Worm (Caenorhabditis elegans) whole organism, L1 larva: Measurements from ENCODE around the gene Y38H6C.25.

ENCODE experiments used
- C04F5.9 ChIP-seq: sonication (generic microtip); optimal IDR thresholded peaks from 2 replicates; lab custom pipeline; 2016; ENCODE audit warnings: missing genetic modification characterization, missing compliant biosample characterization
- C16A3.4 ChIP-seq: fragments of 150-350 bp; optimal IDR thresholded peaks from 2 replicates; lab custom pipeline; 2014; ENCODE audit warnings: missing biosample characterization, missing genetic modification characterization
- C34B4.2 ChIP-seq: sonication (generic microtip); optimal IDR thresholded peaks from 2 replicates; lab custom pipeline; 2017; ENCODE audit warnings: mild to moderate bottlenecking, missing genetic modification characterization, missing compliant biosample characterization
- aha-1 ChIP-seq: fragments of 150-350 bp; optimal IDR thresholded peaks from 2 replicates; lab custom pipeline; 2014; ENCODE audit warnings: missing biosample characterization, missing genetic modification characterization
- alr-1 ChIP-seq: fragments of 200-800 bp; sonication (Bioruptor generic); optimal IDR thresholded peaks from 2 replicates; lab custom pipeline; 2018; ENCODE audit warnings: borderline replicate concordance, mild to moderate bottlenecking, missing genetic modification characterization, missing compliant biosample characterization
- aly-2 ChIP-seq: fragments of 150-350 bp; optimal IDR thresholded peaks from 2 replicates; lab custom pipeline; 2014; ENCODE audit warnings: missing biosample characterization, missing genetic modification characterization
- blmp-1 ChIP-seq: fragments of 150-350 bp; optimal IDR thresholded peaks from 2 replicates; lab custom pipeline; 2014; ENCODE audit warnings: missing biosample characterization, missing genetic modification characterization
- ceh-88 ChIP-seq: fragments of 200-800 bp; sonication (Bioruptor generic); IDR thresholded peaks from 2 replicates; pipeline ENCODE4 v1.3.6; 2022; ENCODE audit warnings: missing genetic modification characterization, missing compliant biosample characterization
- dpl-1 ChIP-seq, 3 experiments: fragments of 150-350 bp in 2 of 3; sonication (generic microtip) in 1 of 3; optimal IDR thresholded peaks; 2 replicates each; lab custom pipeline; 2014 to 2017; ENCODE audit warnings: missing biosample characterization in 3 of 3, missing genetic modification characterization in 3 of 3, missing genetic modification reagents in 3 of 3
- dsc-1 ChIP-seq: sonication (generic microtip); optimal IDR thresholded peaks from 2 replicates; lab custom pipeline; 2016; ENCODE audit warnings: mild to moderate bottlenecking, missing genetic modification characterization, missing compliant biosample characterization
- efl-1 ChIP-seq, 4 experiments: fragments of 150-350 bp; optimal IDR thresholded peaks in 3 of 4; peaks in 1 of 4; 1 replicate in 1 of 4; 2 replicates in 3 of 4; lab custom pipeline; 2014; ENCODE audit warnings: missing biosample characterization in 2 of 4, missing genetic modification characterization in 2 of 4, missing genetic modification reagents in 2 of 4
- egl-27 ChIP-seq, 2 experiments: fragments of 150-350 bp in 1 of 2; sonication (generic microtip); optimal IDR thresholded peaks; 3 replicates each; lab custom pipeline; 2017 to 2018; ENCODE audit warnings: missing biosample characterization in 2 of 2, missing genetic modification characterization in 2 of 2, missing genetic modification reagents in 2 of 2
- elt-3 ChIP-seq, 6 experiments: fragments of 150-350 bp in 1 of 6; sonication (generic microtip); optimal IDR thresholded peaks; 2 replicates each; lab custom pipeline; 2017 to 2018; ENCODE audit warnings: missing biosample characterization in 6 of 6, missing genetic modification characterization in 6 of 6, inconsistent platforms in 1 of 6
- ets-5 ChIP-seq: fragments of 200-800 bp; sonication (Bioruptor generic); IDR thresholded peaks from 2 replicates; pipeline ENCODE4 v1.3.6; 2022; ENCODE audit warnings: missing genetic modification characterization, missing compliant biosample characterization
- fkh-8 ChIP-seq: sonication (generic microtip); optimal IDR thresholded peaks from 2 replicates; lab custom pipeline; 2016; ENCODE audit warnings: mild to moderate bottlenecking, missing genetic modification characterization, missing compliant biosample characterization
- fos-1 ChIP-seq: fragments of 150-350 bp; optimal IDR thresholded peaks from 2 replicates; lab custom pipeline; 2014; ENCODE audit warnings: missing biosample characterization, missing genetic modification characterization
- hlh-17 ChIP-seq: fragments of 200-800 bp; sonication (Bioruptor generic); optimal IDR thresholded peaks from 2 replicates; lab custom pipeline; 2018; ENCODE audit warnings: missing genetic modification characterization, mild to moderate bottlenecking, missing compliant biosample characterization, moderate library complexity, borderline replicate concordance
- hlh-4 ChIP-seq: sonication (generic microtip); optimal IDR thresholded peaks from 2 replicates; lab custom pipeline; 2016; ENCODE audit warnings: mild to moderate bottlenecking, missing genetic modification characterization, missing compliant biosample characterization
- isw-1 ChIP-seq: fragments of 200-800 bp; sonication (Bioruptor generic); IDR thresholded peaks from 2 replicates; pipeline ENCODE4 v1.3.6; 2022; ENCODE audit warnings: missing genetic modification characterization, missing compliant biosample characterization
- lin-14 ChIP-seq: fragments of 200-800 bp; sonication (Bioruptor generic); optimal IDR thresholded peaks from 2 replicates; lab custom pipeline; 2018; ENCODE audit warnings: mild to moderate bottlenecking, missing genetic modification characterization, moderate library complexity, missing compliant biosample characterization
- lin-15B ChIP-seq: fragments of 150-350 bp; sonication (generic microtip); optimal IDR thresholded peaks from 3 replicates; lab custom pipeline; 2014; ENCODE audit warnings: missing biosample characterization, missing genetic modification characterization
- lin-39 ChIP-seq: fragments of 150-350 bp; optimal IDR thresholded peaks from 2 replicates; lab custom pipeline; 2014; ENCODE audit warnings: missing biosample characterization, missing genetic modification reagents, missing genetic modification characterization
- lir-3 ChIP-seq: sonication (generic microtip); optimal IDR thresholded peaks from 2 replicates; lab custom pipeline; 2016; ENCODE audit warnings: mild to moderate bottlenecking, missing genetic modification characterization, moderate library complexity, missing compliant biosample characterization; ENCODE audit not compliant: poor library complexity
- lsy-2 ChIP-seq, 2 experiments: fragments of 150-350 bp; optimal IDR thresholded peaks; 2 replicates each; lab custom pipeline; 2014; ENCODE audit warnings: missing biosample characterization in 2 of 2, missing genetic modification characterization in 2 of 2
- mdl-1 ChIP-seq, 2 experiments: fragments of 150-350 bp; optimal IDR thresholded peaks; 2 replicates each; lab custom pipeline; 2014 to 2017; ENCODE audit warnings: missing biosample characterization in 2 of 2, missing genetic modification characterization in 2 of 2, inconsistent platforms in 1 of 2
- mef-2 ChIP-seq: fragments of 150-350 bp; optimal IDR thresholded peaks from 2 replicates; lab custom pipeline; 2014; ENCODE audit warnings: missing biosample characterization, missing genetic modification characterization
- mep-1 ChIP-seq: fragments of 150-350 bp; optimal IDR thresholded peaks from 2 replicates; lab custom pipeline; 2014; ENCODE audit warnings: missing biosample characterization, missing genetic modification characterization
- nhr-20 ChIP-seq: sonication (generic microtip); optimal IDR thresholded peaks from 2 replicates; lab custom pipeline; 2016; ENCODE audit warnings: mild to moderate bottlenecking, missing genetic modification characterization, missing compliant biosample characterization
- nhr-237 ChIP-seq: fragments of 150-350 bp; optimal IDR thresholded peaks from 2 replicates; lab custom pipeline; 2014; ENCODE audit warnings: missing biosample characterization, missing genetic modification characterization
- nhr-47 ChIP-seq: sonication (generic microtip); optimal IDR thresholded peaks from 2 replicates; lab custom pipeline; 2016; ENCODE audit warnings: mild to moderate bottlenecking, missing genetic modification characterization, moderate library complexity, missing compliant biosample characterization
- nhr-71 ChIP-seq: sonication (generic microtip); optimal IDR thresholded peaks from 2 replicates; lab custom pipeline; 2016; ENCODE audit warnings: mild to moderate bottlenecking, missing genetic modification characterization, moderate library complexity, missing compliant biosample characterization
- nhr-77 ChIP-seq: fragments of 150-350 bp; optimal IDR thresholded peaks from 2 replicates; lab custom pipeline; 2014; ENCODE audit warnings: missing biosample characterization, missing genetic modification characterization
- nhr-90 ChIP-seq: sonication (generic microtip); optimal IDR thresholded peaks from 2 replicates; lab custom pipeline; 2016; ENCODE audit warnings: mild to moderate bottlenecking, missing genetic modification characterization, missing compliant biosample characterization; ENCODE audit not compliant: poor library complexity
- rnt-1 ChIP-seq: sonication (generic microtip); optimal IDR thresholded peaks from 2 replicates; lab custom pipeline; 2016; ENCODE audit warnings: mild to moderate bottlenecking, missing genetic modification characterization, moderate library complexity, missing compliant biosample characterization
- snu-23 ChIP-seq: sonication (generic microtip); optimal IDR thresholded peaks from 2 replicates; lab custom pipeline; 2016; ENCODE audit warnings: missing genetic modification characterization, missing compliant biosample characterization
- sox-4 ChIP-seq: sonication (generic microtip); optimal IDR thresholded peaks from 2 replicates; lab custom pipeline; 2016; ENCODE audit warnings: missing genetic modification characterization, missing compliant biosample characterization
- sptf-1 ChIP-seq: fragments of 150-350 bp; optimal IDR thresholded peaks from 2 replicates; lab custom pipeline; 2014; ENCODE audit warnings: missing biosample characterization, missing genetic modification characterization
- sup-37 ChIP-seq: fragments of 200-800 bp; sonication (Bioruptor generic); optimal IDR thresholded peaks from 2 replicates; lab custom pipeline; 2018; ENCODE audit warnings: mild to moderate bottlenecking, missing genetic modification characterization, missing compliant biosample characterization
- swsn-7 ChIP-seq: sonication (generic microtip); optimal IDR thresholded peaks from 2 replicates; lab custom pipeline; 2016; ENCODE audit warnings: missing genetic modification characterization, missing compliant biosample characterization
- tlp-1 ChIP-seq: fragments of 150-350 bp; optimal IDR thresholded peaks from 2 replicates; lab custom pipeline; 2014; ENCODE audit warnings: missing biosample characterization, missing genetic modification characterization
- unc-86 ChIP-seq: sonication (generic microtip); optimal IDR thresholded peaks from 2 replicates; lab custom pipeline; 2016; ENCODE audit warnings: missing genetic modification characterization, missing compliant biosample characterization
- unc-98 ChIP-seq: fragments of 200-800 bp; sonication (Bioruptor generic); IDR thresholded peaks from 2 replicates; pipeline ENCODE4 v1.3.6; 2022; ENCODE audit warnings: missing genetic modification characterization, missing compliant biosample characterization
- xbp-1 ChIP-seq: sonication (generic microtip); optimal IDR thresholded peaks from 2 replicates; lab custom pipeline; 2016; ENCODE audit warnings: missing genetic modification characterization, missing compliant biosample characterization
- ztf-11 ChIP-seq, 2 experiments: sonication (generic microtip); optimal IDR thresholded peaks; 2 replicates each; lab custom pipeline; 2016 to 2017; ENCODE audit warnings: missing genetic modification characterization in 2 of 2, missing biosample characterization in 1 of 2, missing compliant biosample characterization in 1 of 2

The Y38H6C.25 gene

DNA sequence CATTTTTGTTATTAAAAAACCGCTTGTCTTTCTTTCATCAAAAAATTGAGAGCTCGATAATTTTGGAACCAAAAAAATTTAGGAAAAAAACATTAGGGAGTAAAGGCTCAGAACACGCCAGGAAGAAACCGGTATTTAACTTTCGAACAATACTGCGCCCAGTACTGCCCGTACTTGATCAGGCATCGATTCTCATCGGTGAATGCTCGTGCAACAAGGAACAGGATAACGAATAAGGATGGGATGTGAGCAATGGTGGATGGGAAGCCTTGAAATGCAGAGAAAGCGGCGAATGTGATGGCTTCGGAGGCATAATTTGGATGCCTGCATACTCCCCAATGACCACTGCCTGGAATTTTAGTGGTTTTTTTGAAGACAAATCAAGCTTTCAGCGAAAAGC is 38.2 kb upstream of the Y38H6C.25 start:
- no peak for TF ChIP-seq C04F5.9
- TF ChIP-seq hlh-17 (GFP tag; lab: Kevin White, UChicago), result no peak
- TF ChIP-seq ceh-88 (GFP tag; lab: Robert Waterston, UW), result no peak
- TF ChIP-seq lsy-2 (tag; optimal IDR thresholded peaks at IDR 0.05; lab: Kevin White, UChicago), result no peak
- no peak for TF ChIP-seq lir-3 (tag; lab: Kevin White, UChicago)
- no peak for TF ChIP-seq aly-2 (tag; lab: Kevin White, UChicago)
- TF ChIP-seq aha-1 (tag; lab: Kevin White, UChicago), result no peak
- TF ChIP-seq, all 84 proteins: peak for 0

DNA sequence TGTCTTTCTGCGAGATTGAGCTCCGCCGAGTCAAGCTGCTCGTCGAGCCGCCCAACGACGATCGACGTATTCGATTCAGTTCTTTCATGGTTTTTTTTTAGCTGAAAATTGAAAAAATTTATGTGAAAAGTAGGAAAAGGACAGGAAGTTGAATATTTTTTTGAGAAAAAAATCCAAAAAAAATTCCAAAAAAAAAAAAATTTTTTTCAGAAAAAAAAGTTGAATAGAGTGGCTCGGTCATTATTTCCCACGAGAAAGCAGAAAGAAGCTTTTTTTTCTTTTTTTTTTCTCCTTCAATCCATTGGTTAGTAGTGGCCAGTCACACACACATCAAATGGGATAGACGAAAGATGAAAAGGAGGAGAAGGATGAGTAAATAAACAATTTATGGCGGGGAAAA is 33.7 kb upstream of the Y38H6C.25 start, which contains the start of gene dhcr-7:
Gene dhcr-7, minus strand, starts transcription at position 101 of the 400 bp plus-strand sequence.
- TF ChIP-seq nhr-237 (no peak), efl-1 (optimal IDR thresholded peaks at IDR 0.05; lab: Kevin White, UChicago) (no peak), efl-1 (GFP tag; optimal IDR thresholded peaks at IDR 0.05 in 1 of 2; lab: Kevin White, UChicago) (no peak), aly-2 (tag; lab: Kevin White, UChicago) (no peak), mdl-1 (tag; optimal IDR thresholded peaks at IDR 0.05; lab: Kevin White, UChicago) (no peak), hlh-4 (tag; lab: Kevin White, UChicago) (no peak), C16A3.4 (tag; lab: Kevin White, UChicago) (no peak), ztf-11 (tag; optimal IDR thresholded peaks at IDR 0.05; lab: Kevin White, UChicago) (no peak), mef-2 (tag; lab: Kevin White, UChicago) (no peak), C34B4.2 (tag; lab: Kevin White, UChicago) (no peak), lir-3 (tag; lab: Kevin White, UChicago) (no peak)

DNA sequence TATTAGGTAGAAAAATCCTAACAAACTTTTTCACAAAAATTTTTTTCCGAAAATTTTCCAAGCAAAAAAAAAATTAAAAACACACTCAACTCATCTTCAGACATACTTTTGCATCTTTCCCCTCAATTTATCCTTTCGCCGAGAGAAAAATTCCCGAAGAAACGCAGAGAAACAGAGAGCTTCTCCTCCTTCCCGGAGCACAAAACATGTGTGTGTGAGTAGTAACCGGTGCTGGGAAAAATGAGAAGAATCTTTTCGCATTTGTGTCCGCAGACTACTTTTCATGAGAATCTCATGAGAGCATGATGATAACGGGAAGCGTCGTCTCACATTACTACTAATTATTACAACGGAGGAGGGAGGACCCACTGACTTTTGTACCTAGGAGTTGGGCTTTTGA is 32.5 kb upstream of the Y38H6C.25 start:
- peak; percentile 41 for TF ChIP-seq mep-1 (tag; lab: Kevin White, UChicago)
- TF ChIP-seq nhr-71 (tag; lab: Kevin White, UChicago), result peak; percentile 58
- peak; percentile 85 for TF ChIP-seq dsc-1 (tag; lab: Kevin White, UChicago)
- TF ChIP-seq unc-98, result peak; percentile 16; the same call in 1 of the 2 replicates
- no peak for TF ChIP-seq tlp-1 (tag; lab: Kevin White, UChicago)
- no peak for TF ChIP-seq unc-86 (tag; lab: Kevin White, UChicago)
- no peak for TF ChIP-seq blmp-1 (tag; lab: Kevin White, UChicago)
- peak; percentile 46 for TF ChIP-seq snu-23 (GFP tag; lab: Kevin White, UChicago)
- TF ChIP-seq swsn-7 (tag; lab: Kevin White, UChicago), result peak; percentile 17
- peak in 1 of 2 experiments; percentile 21 for TF ChIP-seq mdl-1 (tag; optimal IDR thresholded peaks at IDR 0.05; lab: Kevin White, UChicago)
- TF ChIP-seq ets-5 (GFP tag; lab: Robert Waterston, UW), result no peak
- TF ChIP-seq fkh-8, result no peak
- peak; percentile 3 for TF ChIP-seq nhr-20
- TF ChIP-seq nhr-47 (tag; lab: Kevin White, UChicago), result peak; percentile 5
- TF ChIP-seq lin-14 (GFP tag; lab: Kevin White, UChicago), result peak; percentile 67
- TF ChIP-seq efl-1 (optimal IDR thresholded peaks at IDR 0.05; lab: Kevin White, UChicago), result peak in 1 of 2 experiments; percentile 14
- TF ChIP-seq efl-1 (GFP tag; optimal IDR thresholded peaks at IDR 0.05 in 1 of 2; lab: Kevin White, UChicago), result peak in 1 of 2 experiments; percentile 27
- peak; percentile 73 for TF ChIP-seq rnt-1
- TF ChIP-seq lsy-2 (tag; optimal IDR thresholded peaks at IDR 0.05; lab: Kevin White, UChicago), result peak in 1 of 2 experiments; percentile 36

DNA sequence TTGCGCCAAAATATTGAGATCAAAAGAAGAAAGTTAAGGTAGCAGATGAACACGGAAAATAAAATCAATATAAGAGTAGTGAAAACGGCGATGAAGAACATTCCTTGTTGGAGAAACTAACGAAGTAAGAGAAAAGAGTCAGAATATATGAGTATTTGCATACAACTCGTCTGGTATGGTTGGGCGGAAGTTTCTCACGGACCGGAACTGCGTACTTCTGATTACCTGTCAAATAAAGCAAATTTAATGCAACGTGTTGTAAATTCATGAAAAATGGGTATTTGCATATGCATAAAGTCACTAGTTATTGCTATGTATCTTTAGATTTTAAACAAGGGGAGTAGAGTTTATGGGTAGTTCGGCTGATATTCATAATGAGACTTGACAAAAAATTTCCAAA is 29.9 kb upstream of the Y38H6C.25 start, which contains the start of gene srbc-78:
Gene srbc-78, minus strand, starts transcription at position 101 of the 400 bp plus-strand sequence.
- TF ChIP-seq lin-39 (tag; lab: Kevin White, UChicago) (no peak), nhr-77 (tag; lab: Kevin White, UChicago) (no peak), sup-37 (GFP tag; lab: Kevin White, UChicago) (no peak), hlh-17 (GFP tag; lab: Kevin White, UChicago) (no peak), dpl-1 (GFP tag; optimal IDR thresholded peaks at IDR 0.05; lab: Kevin White, UChicago) (no peak), nhr-90 (tag; lab: Kevin White, UChicago) (no peak), fos-1 (no peak), isw-1 (GFP tag; lab: Robert Waterston, UW) (no peak), mef-2 (tag; lab: Kevin White, UChicago) (no peak), nhr-20 (no peak), alr-1 (tag; lab: Kevin White, UChicago) (no peak), xbp-1 (tag; lab: Kevin White, UChicago) (no peak), sox-4 (no peak), ets-5 (GFP tag; lab: Robert Waterston, UW) (no peak), sptf-1 (tag; lab: Kevin White, UChicago) (no peak), aly-2 (tag; lab: Kevin White, UChicago) (no peak), lin-15B (no peak), C16A3.4 (tag; lab: Kevin White, UChicago) (no peak), elt-3 (tag; optimal IDR thresholded peaks at IDR 0.05; lab: Kevin White, UChicago) (no peak), egl-27 (tag; optimal IDR thresholded peaks at IDR 0.05; lab: Kevin White, UChicago) (no peak)
- TF ChIP-seq, all 84 proteins: peak for 0
